Fruit fly (Drosophila melanogaster) whole organism, prepupa: ENCODE measurements around the gene chinmo.

Experiments used
- CG16779 ChIP-seq: fragments of 200-800 bp; sonication (Bioruptor generic); optimal IDR thresholded peaks from 3 replicates; lab custom pipeline; 2017; ENCODE audit warnings: missing biosample characterization, mild to moderate bottlenecking, missing genetic modification characterization
- CG3032 ChIP-seq: fragments of 200-800 bp; optimal IDR thresholded peaks from 2 replicates; lab custom pipeline; 2019; ENCODE audit warnings: missing biosample characterization, mild to moderate bottlenecking, missing genetic modification characterization, moderate library complexity
- CG31627 ChIP-seq: fragments of 200-800 bp; sonication (Bioruptor generic); optimal IDR thresholded peaks from 3 replicates; lab custom pipeline; 2016; ENCODE audit warnings: missing biosample characterization, missing genetic modification characterization
- Ets96B ChIP-seq: fragments of 200-800 bp; optimal IDR thresholded peaks from 2 replicates; lab custom pipeline; 2019; ENCODE audit warnings: missing biosample characterization, mild to moderate bottlenecking, missing genetic modification characterization, moderate library complexity
- Gug ChIP-seq: fragments of 200-800 bp; sonication (Bioruptor generic); IDR thresholded peaks from 2 replicates; pipeline ENCODE4 v1.3.6; 2022; ENCODE audit warnings: missing biosample characterization, missing genetic modification characterization
- Hr39 ChIP-seq: fragments of 200-800 bp; sonication (Bioruptor generic); optimal IDR thresholded peaks from 2 replicates; lab custom pipeline; 2016; ENCODE audit warnings: missing biosample characterization, missing genetic modification characterization
- Lpt ChIP-seq: fragments of 200-800 bp; sonication (Bioruptor generic); optimal IDR thresholded peaks from 3 replicates; lab custom pipeline; 2016; ENCODE audit warnings: missing biosample characterization, missing genetic modification characterization
- Sox102F ChIP-seq: fragments of 200-800 bp; sonication (Bioruptor generic); optimal IDR thresholded peaks from 2 replicates; lab custom pipeline; 2016; ENCODE audit warnings: missing biosample characterization, mild to moderate bottlenecking, missing genetic modification characterization
- fd85E ChIP-seq: fragments of 200-800 bp; sonication (Bioruptor generic); optimal IDR thresholded peaks from 3 replicates; lab custom pipeline; 2016; ENCODE audit warnings: missing biosample characterization, missing genetic modification characterization
- pdm3 ChIP-seq: fragments of 200-800 bp; sonication (Bioruptor generic); optimal IDR thresholded peaks from 3 replicates; lab custom pipeline; 2016; ENCODE audit warnings: missing biosample characterization, missing genetic modification characterization

dm6 chr2L:1617712-1618111 is 33.3 kb upstream of the chinmo start:
- TF ChIP-seq CG16779 (tag; lab: Kevin White, UChicago) (peak; percentile 4), Sox102F (no peak), pdm3 (GFP tag; lab: Kevin White, UChicago) (no peak), Gug (GFP tag; lab: Robert Waterston, UW) (no peak), Hr39 (GFP tag; lab: Kevin White, UChicago) (no peak), CG31627 (GFP tag; lab: Kevin White, UChicago) (no peak), Lpt (GFP tag; lab: Kevin White, UChicago) (peak; percentile 12), Ets96B (tag; lab: Kevin White, UChicago) (peak; percentile 8), fd85E (GFP tag; lab: Kevin White, UChicago) (no peak), CG3032 (tag; lab: Kevin White, UChicago) (peak; percentile 9)
